Fruit fly (Drosophila melanogaster) whole organism, wandering third instar larva: ENCODE results near the gene CG10252.

Experiments
- CG9705 ChIP-seq: fragments of 200-800 bp; sonication (Bioruptor generic); optimal IDR thresholded peaks from 2 replicates; lab custom pipeline; 2018; ENCODE audit warnings: missing biosample characterization, mild to moderate bottlenecking, missing genetic modification characterization
- Dfd ChIP-seq: fragments of >200 bp; optimal IDR thresholded peaks from 2 replicates; lab custom pipeline; 2017; ENCODE audit warnings: missing biosample characterization, missing genetic modification characterization
- Hr78 ChIP-seq: fragments of >200 bp; optimal IDR thresholded peaks from 2 replicates; lab custom pipeline; 2017; ENCODE audit warnings: missing biosample characterization, missing genetic modification characterization
- Mio ChIP-seq: sonication (Bioruptor generic); optimal IDR thresholded peaks from 2 replicates; lab custom pipeline; 2016; ENCODE audit warnings: missing biosample characterization, missing genetic modification characterization
- jim ChIP-seq: fragments of 175-275, 200-325 bp; sonication (Bioruptor generic); optimal IDR thresholded peaks from 2 replicates; lab custom pipeline; 2016; ENCODE audit warnings: missing biosample characterization, mild to moderate bottlenecking, missing genetic modification characterization

DNA sequence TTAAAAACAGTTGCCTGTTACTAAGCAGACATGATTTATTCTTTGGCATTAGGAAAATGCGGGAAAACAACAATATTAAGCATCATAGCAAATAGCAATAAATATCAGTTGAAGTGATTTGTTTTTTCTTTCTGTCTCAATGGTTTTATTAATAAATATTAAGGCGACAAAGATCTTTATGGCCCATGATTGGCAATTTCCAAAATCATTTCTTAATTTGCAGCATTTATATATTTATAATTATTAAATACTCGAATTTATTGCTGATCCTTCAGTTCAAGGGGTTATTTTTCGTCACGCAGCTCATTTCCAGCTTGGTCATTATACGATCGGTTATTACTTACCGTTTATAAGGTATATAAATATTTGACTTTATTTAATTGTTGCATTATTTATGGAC is 31.6 kb upstream of the CG10252 start:
- TF ChIP-seq Hr78 (GFP tag; lab: Kevin White, UChicago): no peak
- TF ChIP-seq Mio (GFP tag; lab: Kevin White, UChicago): no peak
- no peak for TF ChIP-seq CG9705 (GFP tag; lab: Kevin White, UChicago)
- TF ChIP-seq jim (GFP tag; lab: Kevin White, UChicago): no peak
- no peak for TF ChIP-seq Dfd (GFP tag; lab: Kevin White, UChicago)
